Fruit fly (Drosophila melanogaster): Measurements from ENCODE around the gene SLIRP1.

- TF ChIP-seq CTCF (optimal IDR thresholded peaks at IDR 0.05) (no peak), CG8478 (optimal IDR thresholded peaks at IDR 0.05) (no peak)
These were observed 30.8 kb upstream of the SLIRP1 start, which contains the start of the genes peng and sol for dm6 chrX:21349800-21350309.

Measured in S2 (cell line).